Worm (Caenorhabditis elegans) whole organism, midembryonic: Measurements from ENCODE around the gene nop-1.

Experiments used
- T22C8.4 ChIP-seq: fragments of 200-800 bp; sonication (Bioruptor generic); IDR thresholded peaks from 2 replicates; pipeline ENCODE4 v1.3.6; 2022; ENCODE audit warnings: missing genetic modification characterization, missing compliant biosample characterization
- flt-1 ChIP-seq: fragments of 200-800 bp; sonication (Bioruptor generic); IDR thresholded peaks from 2 replicates; pipeline ENCODE4 v1.3.6; 2022; ENCODE audit warnings: missing genetic modification characterization, missing compliant biosample characterization
- klf-2 ChIP-seq: fragments of 200-800 bp; sonication (Bioruptor generic); conservative IDR thresholded peaks from 2 replicates; pipeline ENCODE4 v1.3.6; 2022; ENCODE audit warnings: missing genetic modification reagents, missing genetic modification characterization, missing compliant biosample characterization
- tab-1 ChIP-seq: fragments of 200-800 bp; sonication (Bioruptor generic); IDR thresholded peaks from 2 replicates; pipeline ENCODE4 v1.3.6; 2022; ENCODE audit warnings: missing genetic modification characterization, missing compliant biosample characterization

ce11 chrIII:5914717-5915116, 43.8 kb upstream of the nop-1 start:
- TF ChIP-seq flt-1 (GFP tag; lab: Robert Waterston, UW) (no peak), T22C8.4 (GFP tag; lab: Robert Waterston, UW) (no peak), tab-1 (GFP tag; lab: Robert Waterston, UW) (no peak), klf-2 (GFP tag; lab: Robert Waterston, UW) (no peak)
